Fruit fly (Drosophila melanogaster) whole organism, embryonic: Measurements from ENCODE around the gene CG42271.

Experiments
- Aef1 ChIP-seq: fragments of 200-800 bp; sonication (Bioruptor generic); IDR thresholded peaks from 3 replicates; pipeline ENCODE4 v1.3.6; 2022; ENCODE audit warnings: missing biosample characterization, missing genetic modification characterization
- Blimp-1 ChIP-seq: fragments of 200-800 bp; sonication (Bioruptor generic); optimal IDR thresholded peaks from 3 replicates; lab custom pipeline; 2018; ENCODE audit warnings: missing biosample characterization, missing genetic modification characterization, mild to moderate bottlenecking, moderate library complexity, missing genetic modification reagents
- CG10267 ChIP-seq: fragments of 200-800 bp; sonication (Bioruptor generic); optimal IDR thresholded peaks from 2 replicates; lab custom pipeline; 2018; ENCODE audit warnings: missing biosample characterization, mild to moderate bottlenecking, missing genetic modification characterization, moderate library complexity
- CG10366 ChIP-seq: fragments of 200-800 bp; sonication (Bioruptor generic); IDR thresholded peaks from 2 replicates; pipeline ENCODE4 v1.3.6; 2022; ENCODE audit warnings: missing biosample characterization, missing genetic modification characterization
- CG11723 ChIP-seq: fragments of 200-800 bp; sonication (Bioruptor generic); optimal IDR thresholded peaks from 2 replicates; lab custom pipeline; 2017; ENCODE audit warnings: missing biosample characterization, mild to moderate bottlenecking, missing genetic modification characterization
- CG12236 ChIP-seq: fragments of 200-800 bp; sonication (Bioruptor generic); optimal IDR thresholded peaks from 2 replicates; lab custom pipeline; 2016; ENCODE audit warnings: missing biosample characterization, missing genetic modification characterization
- CG12299 ChIP-seq: fragments of 200-800 bp; sonication (Bioruptor generic); optimal IDR thresholded peaks from 2 replicates; lab custom pipeline; 2018; ENCODE audit warnings: missing biosample characterization, mild to moderate bottlenecking, missing genetic modification characterization
- CG12744 ChIP-seq: fragments of 200-800 bp; sonication (Bioruptor generic); optimal IDR thresholded peaks from 2 replicates; lab custom pipeline; 2016; ENCODE audit warnings: missing biosample characterization, missing genetic modification characterization
- CG13123 ChIP-seq: fragments of 200-800 bp; sonication (Bioruptor generic); optimal IDR thresholded peaks from 2 replicates; lab custom pipeline; 2016; ENCODE audit warnings: missing biosample characterization, missing genetic modification characterization
- CG13894 ChIP-seq: fragments of 200-800 bp; sonication (Bioruptor generic); optimal IDR thresholded peaks from 3 replicates; lab custom pipeline; 2018; ENCODE audit warnings: missing biosample characterization, mild to moderate bottlenecking, missing genetic modification characterization, moderate library complexity
- CG14014 ChIP-seq: fragments of 200-800 bp; sonication (Bioruptor generic); IDR thresholded peaks from 2 replicates; pipeline ENCODE4 v1.3.6; 2022; ENCODE audit warnings: missing biosample characterization, missing genetic modification characterization
- CG14860 ChIP-seq: fragments of 200-800 bp; sonication (Bioruptor generic); IDR thresholded peaks from 3 replicates; pipeline ENCODE4 v1.3.6; 2022; ENCODE audit warnings: missing biosample characterization, missing genetic modification characterization; ENCODE audit not compliant: partially characterized antibody
- CG15011 ChIP-seq: fragments of 200-800 bp; sonication (Bioruptor generic); optimal IDR thresholded peaks from 3 replicates; lab custom pipeline; 2018; ENCODE audit warnings: missing biosample characterization, mild to moderate bottlenecking, missing genetic modification characterization
- CG17568 ChIP-seq: fragments of 200-800 bp; sonication (Bioruptor generic); optimal IDR thresholded peaks from 2 replicates; lab custom pipeline; 2018; ENCODE audit warnings: missing biosample characterization, mild to moderate bottlenecking, missing genetic modification characterization, moderate library complexity
- CG2889 ChIP-seq: fragments of 200-800 bp; sonication (Bioruptor generic); IDR thresholded peaks from 3 replicates; pipeline ENCODE4 v1.3.6; 2022; ENCODE audit warnings: missing biosample characterization, missing genetic modification characterization
- CG31388 ChIP-seq: fragments of 200-800 bp; sonication (Bioruptor generic); optimal IDR thresholded peaks from 2 replicates; lab custom pipeline; 2016; ENCODE audit warnings: missing biosample characterization, missing genetic modification characterization
- CG31441 ChIP-seq: fragments of 200-800 bp; sonication (Bioruptor generic); IDR thresholded peaks from 2 replicates; pipeline ENCODE4 v1.3.6; 2022; ENCODE audit warnings: missing biosample characterization, missing genetic modification characterization
- CG3163 ChIP-seq: fragments of 200-800 bp; sonication (Bioruptor generic); optimal IDR thresholded peaks from 3 replicates; lab custom pipeline; 2016; ENCODE audit warnings: missing biosample characterization, missing genetic modification characterization
- CG32767 ChIP-seq: fragments of 200-800 bp; sonication (Bioruptor generic); IDR thresholded peaks from 2 replicates; pipeline ENCODE4 v1.3.6; 2022; ENCODE audit warnings: missing biosample characterization, missing genetic modification characterization
- CG3995 ChIP-seq: fragments of 200-800 bp; sonication (Bioruptor generic); optimal IDR thresholded peaks from 3 replicates; lab custom pipeline; 2016; ENCODE audit warnings: missing biosample characterization, missing genetic modification characterization
- CG4404 ChIP-seq: fragments of 200-800 bp; sonication (Bioruptor generic); IDR thresholded peaks from 2 replicates; pipeline ENCODE4 v1.3.6; 2022; ENCODE audit warnings: missing biosample characterization, missing genetic modification characterization
- CG4854 ChIP-seq: fragments of 200-800 bp; sonication (Bioruptor generic); optimal IDR thresholded peaks from 2 replicates; lab custom pipeline; 2016; ENCODE audit warnings: missing biosample characterization, missing genetic modification characterization, inconsistent platforms
- CG5245 ChIP-seq: fragments of 200-800 bp; sonication (Bioruptor generic); optimal IDR thresholded peaks from 3 replicates; lab custom pipeline; 2016; ENCODE audit warnings: missing biosample characterization, missing genetic modification characterization
- CG5953 ChIP-seq: fragments of 200-800 bp; sonication (Bioruptor generic); IDR thresholded peaks from 2 replicates; pipeline ENCODE4 v1.3.6; 2022; ENCODE audit warnings: missing biosample characterization, missing genetic modification characterization
- CG6683 ChIP-seq: fragments of 200-800 bp; sonication (Bioruptor generic); optimal IDR thresholded peaks from 2 replicates; lab custom pipeline; 2017; ENCODE audit warnings: missing biosample characterization, mild to moderate bottlenecking, missing genetic modification characterization, missing genetic modification reagents
- CG7357 ChIP-seq: fragments of 200-800 bp; sonication (Bioruptor generic); IDR thresholded peaks from 3 replicates; pipeline ENCODE4 v1.3.6; 2022; ENCODE audit warnings: missing biosample characterization, missing genetic modification characterization
- CG7745 ChIP-seq: fragments of 200-800 bp; sonication (Bioruptor generic); optimal IDR thresholded peaks from 2 replicates; lab custom pipeline; 2018; ENCODE audit warnings: missing biosample characterization, mild to moderate bottlenecking, missing genetic modification characterization, moderate library complexity
- Deaf1 ChIP-seq: fragments of 200-800 bp; optimal IDR thresholded peaks from 3 replicates; lab custom pipeline; 2019; ENCODE audit warnings: missing biosample characterization, mild to moderate bottlenecking, missing genetic modification characterization, moderate library complexity
- Dfd ChIP-seq, 2 experiments: fragments of >200 bp; optimal IDR thresholded peaks; 2 replicates each; lab custom pipeline; 2017; ENCODE audit warnings: missing biosample characterization in 2 of 2, missing genetic modification characterization in 2 of 2
- Doc3 ChIP-seq: fragments of 200-800 bp; sonication (Bioruptor generic); IDR thresholded peaks from 3 replicates; pipeline ENCODE4 v1.3.6; 2022; ENCODE audit warnings: missing biosample characterization, missing genetic modification characterization; ENCODE audit not compliant: partially characterized antibody
- Hr39 ChIP-seq: fragments of >200 bp; optimal IDR thresholded peaks from 2 replicates; lab custom pipeline; 2017
- Kr ChIP-seq: fragments of 200-800 bp; sonication (Bioruptor generic); optimal IDR thresholded peaks from 2 replicates; lab custom pipeline; 2017; ENCODE audit warnings: missing biosample characterization, mild to moderate bottlenecking, missing genetic modification characterization
- Meics ChIP-seq: fragments of 200-800 bp; sonication (Bioruptor generic); optimal IDR thresholded peaks from 2 replicates; lab custom pipeline; 2017; ENCODE audit warnings: missing biosample characterization, mild to moderate bottlenecking, missing genetic modification characterization
- Nf-YC ChIP-seq: fragments of 200-800 bp; optimal IDR thresholded peaks from 3 replicates; lab custom pipeline; 2019; ENCODE audit warnings: missing biosample characterization, mild to moderate bottlenecking, missing genetic modification characterization, moderate library complexity
- ase ChIP-seq: fragments of 200-800 bp; sonication (Bioruptor generic); IDR thresholded peaks from 3 replicates; pipeline ENCODE4 v1.3.6; 2022; ENCODE audit warnings: missing biosample characterization, missing genetic modification characterization
- bigmax ChIP-seq: fragments of 200-800 bp; sonication (Bioruptor generic); optimal IDR thresholded peaks from 2 replicates; lab custom pipeline; 2018; ENCODE audit warnings: missing biosample characterization, mild to moderate bottlenecking, missing genetic modification characterization
- bsh ChIP-seq, 2 experiments: fragments of 200-800 bp; sonication (Bioruptor generic); optimal IDR thresholded peaks; 2 replicates each; lab custom pipeline; 2017 to 2018; ENCODE audit warnings: mild to moderate bottlenecking in 2 of 2, missing biosample characterization in 2 of 2, missing genetic modification characterization in 2 of 2, moderate library complexity in 1 of 2
- cad ChIP-seq: fragments of >200 bp; optimal IDR thresholded peaks from 2 replicates; lab custom pipeline; 2017; ENCODE audit warnings: missing biosample characterization, missing genetic modification characterization
- chif ChIP-seq, 2 experiments: fragments of 200-800 bp; sonication (Bioruptor generic); optimal IDR thresholded peaks; 3 replicates each; lab custom pipeline; 2016; ENCODE audit warnings: missing biosample characterization in 2 of 2, missing genetic modification characterization in 2 of 2
- fd96Cb ChIP-seq: fragments of 200-800 bp; sonication (Bioruptor generic); optimal IDR thresholded peaks from 2 replicates; lab custom pipeline; 2018; ENCODE audit warnings: missing biosample characterization, mild to moderate bottlenecking, missing genetic modification characterization, moderate library complexity
- gce ChIP-seq: fragments of 200-800 bp; sonication (Bioruptor generic); IDR thresholded peaks from 3 replicates; pipeline ENCODE4 v1.3.6; 2022; ENCODE audit warnings: missing biosample characterization, missing genetic modification characterization
- ham ChIP-seq: fragments of 200-800 bp; sonication (Bioruptor generic); IDR thresholded peaks from 2 replicates; pipeline ENCODE4 v1.3.6; 2022; ENCODE audit warnings: missing biosample characterization, missing genetic modification characterization
- kni ChIP-seq: fragments of 200-800 bp; sonication (Bioruptor generic); optimal IDR thresholded peaks from 3 replicates; lab custom pipeline; 2017; ENCODE audit warnings: mild to moderate bottlenecking, missing biosample characterization, missing genetic modification reagents, missing genetic modification characterization
- p53 ChIP-seq: fragments of 200-800 bp; sonication (Bioruptor generic); optimal IDR thresholded peaks from 2 replicates; lab custom pipeline; 2016; ENCODE audit warnings: missing biosample characterization, missing genetic modification characterization
- peb ChIP-seq: fragments of 200-800 bp; sonication (Bioruptor generic); IDR thresholded peaks from 2 replicates; pipeline ENCODE4 v1.3.6; 2022; ENCODE audit warnings: missing biosample characterization, missing genetic modification characterization
- shn ChIP-seq: fragments of 200-800 bp; sonication (Bioruptor generic); optimal IDR thresholded peaks from 3 replicates; lab custom pipeline; 2016; ENCODE audit warnings: missing biosample characterization, missing genetic modification characterization
- tgo ChIP-seq: fragments of 200-800 bp; sonication (Bioruptor generic); IDR thresholded peaks from 3 replicates; pipeline ENCODE4 v1.3.6; 2022; ENCODE audit warnings: missing biosample characterization, missing genetic modification characterization
- tio ChIP-seq: fragments of 200-800 bp; sonication (Bioruptor generic); optimal IDR thresholded peaks from 2 replicates; lab custom pipeline; 2017; ENCODE audit warnings: missing biosample characterization, missing genetic modification characterization, inconsistent platforms
- z ChIP-seq: fragments of 200-800 bp; sonication (Bioruptor generic); IDR thresholded peaks from 3 replicates; pipeline ENCODE4 v1.3.6; 2022; ENCODE audit warnings: missing biosample characterization, missing genetic modification characterization
- zf30C ChIP-seq: fragments of 200-800 bp; sonication (Bioruptor generic); optimal IDR thresholded peaks from 3 replicates; lab custom pipeline; 2018; ENCODE audit warnings: missing biosample characterization, mild to moderate bottlenecking, missing genetic modification characterization

CG42271 gene

DNA sequence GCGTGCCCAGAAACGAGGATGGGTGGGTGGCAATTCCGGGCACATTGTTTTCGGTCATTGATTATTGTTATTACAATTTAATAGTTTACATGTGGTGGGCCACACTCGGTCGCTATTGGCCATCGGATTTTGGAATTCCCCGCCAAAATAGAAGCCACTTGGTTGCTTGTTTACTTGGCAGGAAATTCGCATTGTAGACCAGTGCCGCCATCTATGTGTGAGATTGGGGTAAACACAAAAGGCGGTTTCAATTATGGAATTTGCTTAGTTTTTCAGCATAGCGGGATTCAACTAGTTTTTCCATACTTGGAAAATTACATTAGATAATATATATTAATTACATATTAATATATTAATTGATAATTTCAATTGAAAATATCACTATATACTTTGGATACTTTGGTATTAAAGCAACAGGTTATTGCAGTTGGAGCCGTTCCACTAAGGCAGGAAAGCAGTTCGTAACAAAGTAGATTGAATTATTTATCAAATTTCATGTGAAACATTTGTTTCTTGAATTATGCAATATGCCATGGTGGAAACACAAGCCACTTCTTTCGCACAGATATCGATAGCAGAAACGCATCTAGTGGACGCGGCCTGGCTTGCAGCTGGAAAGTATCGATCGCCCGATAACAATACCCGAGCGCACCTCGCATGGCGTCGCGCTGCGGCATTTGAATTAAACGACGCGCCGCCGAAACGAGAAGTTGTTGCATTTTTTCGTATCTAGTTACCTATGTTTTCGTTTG, 13.3 kb upstream of the CG42271 start, which contains the start of gene mud (continued):
- TF ChIP-seq CG4854 (GFP tag; lab: Kevin White, UChicago) (no peak), CG5245 (GFP tag; lab: Kevin White, UChicago) (no peak), CG10366 (GFP tag; lab: Robert Waterston, UW) (peak; percentile 14; the same call in 1 of the 2 replicates), bigmax (GFP tag; lab: Kevin White, UChicago) (no peak), CG7357 (GFP tag; lab: Robert Waterston, UW) (peak; percentile 98), chif (GFP tag; optimal IDR thresholded peaks at IDR 0.05; lab: Kevin White, UChicago) (no peak), zf30C (GFP tag; lab: Kevin White, UChicago) (no peak), Meics (GFP tag; lab: Kevin White, UChicago) (peak; percentile 52), CG31441 (GFP tag; lab: Robert Waterston, UW) (no peak), CG2889 (GFP tag; lab: Robert Waterston, UW) (no peak), ham (GFP tag; lab: Robert Waterston, UW) (no peak), CG15011 (GFP tag; lab: Kevin White, UChicago) (no peak), CG3163 (GFP tag; lab: Kevin White, UChicago) (no peak), CG13123 (no peak), Deaf1 (tag; lab: Kevin White, UChicago) (peak; percentile 47), CG11723 (GFP tag; lab: Kevin White, UChicago) (no peak), peb (0 out of 2 replicates have a peak, but pooled peaks have one; percentile 21), kni (GFP tag; lab: Kevin White, UChicago) (no peak), CG14014 (GFP tag; lab: Robert Waterston, UW) (no peak), Dfd (GFP tag; optimal IDR thresholded peaks at IDR 0.05; lab: Kevin White, UChicago) (no peak), ase (GFP tag; lab: Robert Waterston, UW) (peak; percentile 47; the same call in 1 of the 3 replicates), Nf-YC (tag; lab: Kevin White, UChicago) (no peak), Hr39 (no peak), CG6683 (GFP tag; lab: Kevin White, UChicago) (no peak), CG4404 (peak; percentile 31; the same call in 1 of the 2 replicates), z (GFP tag; lab: Robert Waterston, UW) (no peak), CG5953 (GFP tag; lab: Robert Waterston, UW) (no peak), tgo (GFP tag; lab: Robert Waterston, UW) (no peak; the same call in 2 of the 3 replicates), CG17568 (no peak), CG3995 (GFP tag; lab: Kevin White, UChicago) (no peak), CG12236 (GFP tag; lab: Kevin White, UChicago) (no peak), CG10267 (tag; lab: Kevin White, UChicago) (peak; percentile 46), CG14860 (GFP tag; lab: Robert Waterston, UW) (peak; percentile 72; the same call in 2 of the 3 replicates), CG7745 (tag; lab: Kevin White, UChicago) (no peak), CG12744 (GFP tag; lab: Kevin White, UChicago) (no peak), bsh (GFP tag; optimal IDR thresholded peaks at IDR 0.05; lab: Kevin White, UChicago) (peak in 1 of 2 experiments; percentile 50), Blimp-1 (GFP tag; lab: Kevin White, UChicago) (no peak), CG12299 (tag; lab: Kevin White, UChicago) (no peak), CG13894 (tag; lab: Kevin White, UChicago) (no peak), shn (no peak), Kr (GFP tag; lab: Kevin White, UChicago) (no peak), fd96Cb (tag; lab: Kevin White, UChicago) (no peak), gce (no peak), Doc3 (GFP tag; lab: Robert Waterston, UW) (peak; percentile 45; the same call in 1 of the 3 replicates), Aef1 (GFP tag; lab: Robert Waterston, UW) (peak; percentile 28; the same call in 1 of the 3 replicates), tio (peak; percentile 21), cad (GFP tag; lab: Kevin White, UChicago) (no peak), p53 (GFP tag; lab: Kevin White, UChicago) (no peak), CG31388 (GFP tag; lab: Kevin White, UChicago) (no peak), CG32767 (GFP tag; lab: Robert Waterston, UW) (no peak)
